Worm (Caenorhabditis elegans) whole organism, L4 larva: ENCODE data around the gene F44B9.10.

Experiments used
- T20F7.1 ChIP-seq: fragments of 200-800 bp; sonication (Bioruptor generic); optimal IDR thresholded peaks from 2 replicates; lab custom pipeline; 2018; ENCODE audit warnings: mild to moderate bottlenecking, missing genetic modification characterization, missing compliant biosample characterization
- arid-1 ChIP-seq: fragments of 200-800 bp; sonication (Bioruptor generic); conservative IDR thresholded peaks from 2 replicates; pipeline ENCODE4 v1.3.6; 2022; ENCODE audit warnings: missing genetic modification reagents, missing genetic modification characterization, missing compliant biosample characterization
- ceh-82 ChIP-seq: sonication (generic microtip); optimal IDR thresholded peaks from 2 replicates; lab custom pipeline; 2017; ENCODE audit warnings: missing biosample characterization, missing genetic modification characterization
- dmd-9 ChIP-seq: fragments of 200-800 bp; sonication (Bioruptor generic); IDR thresholded peaks from 2 replicates; pipeline ENCODE4 v1.3.6; 2022; ENCODE audit warnings: missing genetic modification reagents, missing genetic modification characterization, missing compliant biosample characterization
- dve-1 ChIP-seq: sonication (generic microtip); optimal IDR thresholded peaks from 2 replicates; lab custom pipeline; 2017; ENCODE audit warnings: antibody characterized with exemption, mild to moderate bottlenecking, missing genetic modification characterization, missing compliant biosample characterization; ENCODE audit not compliant: insufficient read depth
- lin-15B ChIP-seq: fragments of 150-350 bp; sonication (generic microtip); optimal IDR thresholded peaks from 3 replicates; lab custom pipeline; 2014; ENCODE audit warnings: missing biosample characterization, missing genetic modification characterization
- lir-3 ChIP-seq: sonication (generic microtip); optimal IDR thresholded peaks from 2 replicates; lab custom pipeline; 2016; ENCODE audit warnings: mild to moderate bottlenecking, missing genetic modification characterization, missing compliant biosample characterization
- mdt-29 ChIP-seq: fragments of 200-800 bp; sonication (Bioruptor generic); IDR thresholded peaks from 2 replicates; pipeline ENCODE4 v1.3.6; 2022; ENCODE audit warnings: missing genetic modification reagents, missing genetic modification characterization, missing compliant biosample characterization
- nhr-237 ChIP-seq: sonication (generic microtip); optimal IDR thresholded peaks from 2 replicates; lab custom pipeline; 2017; ENCODE audit warnings: missing biosample characterization, missing genetic modification characterization
- nhr-76 ChIP-seq: fragments of 150-350 bp; optimal IDR thresholded peaks from 2 replicates; lab custom pipeline; 2014; ENCODE audit warnings: missing biosample characterization, missing genetic modification characterization
- pqm-1 ChIP-seq: sonication (generic microtip); optimal IDR thresholded peaks from 2 replicates; lab custom pipeline; 2017; ENCODE audit warnings: missing biosample characterization, missing genetic modification characterization
- unc-130 ChIP-seq: sonication (generic microtip); optimal IDR thresholded peaks from 2 replicates; lab custom pipeline; 2016; ENCODE audit warnings: missing genetic modification reagents, missing genetic modification characterization, missing compliant biosample characterization
- unc-62 ChIP-seq, 3 experiments: fragments of 150-350 bp in 1 of 3; sonication (generic microtip); optimal IDR thresholded peaks in 2 of 3; peaks in 1 of 3; 1 replicate in 1 of 3; 2 replicates in 2 of 3; lab custom pipeline; 2014 to 2017; ENCODE audit warnings: missing biosample characterization in 3 of 3, missing genetic modification characterization in 3 of 3, missing genetic modification reagents in 3 of 3, missing genotype in 1 of 3

ce11 chrIII:8065101-8065500 lies 31.7 kb upstream of the F44B9.10 start:
- TF ChIP-seq T20F7.1 (GFP tag; lab: Kevin White, UChicago), result no peak
- TF ChIP-seq mdt-29, result no peak
- TF ChIP-seq nhr-237 (tag; lab: Kevin White, UChicago), result no peak
- no peak for TF ChIP-seq arid-1
- no peak for TF ChIP-seq dve-1 (tag; lab: Kevin White, UChicago)
- TF ChIP-seq pqm-1, result no peak
- no peak for TF ChIP-seq lin-15B (tag; lab: Kevin White, UChicago)
- no peak for TF ChIP-seq unc-62 (GFP tag; optimal IDR thresholded peaks at IDR 0.05 in 1 of 2; lab: Kevin White, UChicago)
- TF ChIP-seq unc-62 (tag; optimal IDR thresholded peaks at IDR 0.05; lab: Kevin White, UChicago), result no peak
- no peak for TF ChIP-seq dmd-9 (GFP tag; lab: Robert Waterston, UW)
- TF ChIP-seq nhr-76 (tag; lab: Kevin White, UChicago), result no peak
- no peak for TF ChIP-seq unc-130 (GFP tag; lab: Kevin White, UChicago)
- TF ChIP-seq ceh-82 (tag; lab: Kevin White, UChicago), result no peak
- TF ChIP-seq lir-3 (tag; lab: Kevin White, UChicago), result no peak
